Worm (Caenorhabditis elegans): ENCODE measurements around the gene E02C12.19.

DNA sequence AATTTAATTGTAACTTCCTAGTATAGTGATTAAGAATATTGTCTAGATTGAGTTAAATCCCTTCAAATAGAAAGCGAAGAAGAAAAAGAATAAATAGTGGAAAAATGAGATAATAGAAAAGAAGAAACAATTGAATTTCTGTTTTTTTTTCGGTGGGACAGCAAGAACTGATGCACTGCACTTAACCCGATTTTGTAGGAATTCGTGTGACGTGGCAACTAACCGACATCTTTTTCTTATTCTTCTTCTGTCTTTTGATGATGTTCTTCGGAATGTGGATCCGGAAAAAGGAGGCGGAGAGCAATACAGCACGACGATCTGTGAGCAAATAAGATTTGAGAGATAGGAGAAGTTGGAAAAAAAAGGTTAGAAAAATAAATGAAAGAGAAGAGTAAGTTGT is 32.6 kb upstream of the E02C12.19 start:
- no peak for TF ChIP-seq nhr-11 (tag; optimal IDR thresholded peaks at IDR 0.05)
- no peak for TF ChIP-seq lsy-2 (tag; optimal IDR thresholded peaks at IDR 0.05)
- TF ChIP-seq ceh-16 (tag; optimal IDR thresholded peaks at IDR 0.05): no peak
- TF ChIP-seq skn-1 (tag; optimal IDR thresholded peaks at IDR 0.05): no peak

Data from whole organism, L2 larva.